Worm (Caenorhabditis elegans) whole organism, L4 larva: ENCODE results near the gene R07A4.3.
A peak's percentile ranks its signal among the peaks of the same experiment; 100 is the strongest.

Experiments used
- F37D6.2 ChIP-seq: sonication (generic microtip); optimal IDR thresholded peaks from 2 replicates; lab custom pipeline; 2016; ENCODE audit warnings: mild to moderate bottlenecking, missing genetic modification characterization, missing compliant biosample characterization
- ZK546.5 ChIP-seq, 2 experiments: sonication (generic microtip); optimal IDR thresholded peaks; 2 replicates each; lab custom pipeline; 2017; ENCODE audit warnings: missing biosample characterization in 2 of 2, missing genetic modification characterization in 2 of 2
- aha-1 ChIP-seq: fragments of 150-350 bp; peaks from one replicate; lab custom pipeline; 2014; ENCODE audit warnings: missing biosample characterization, missing genetic modification characterization
- ama-1 ChIP-seq: fragments of 150-350 bp; optimal IDR thresholded peaks from 2 replicates; lab custom pipeline; 2014; ENCODE audit warnings: inconsistent platforms, mixed read lengths
- cey-2 ChIP-seq: sonication (generic microtip); optimal IDR thresholded peaks from 3 replicates; lab custom pipeline; 2017; ENCODE audit warnings: missing genetic modification characterization, mild to moderate bottlenecking, missing compliant biosample characterization, antibody characterized with exemption, borderline replicate concordance; ENCODE audit not compliant: insufficient read depth
- daf-12 ChIP-seq: fragments of 150-350 bp; optimal IDR thresholded peaks from 2 replicates; lab custom pipeline; 2014; ENCODE audit warnings: missing biosample characterization, missing genetic modification reagents, missing genetic modification characterization
- daf-16 ChIP-seq, 3 experiments: sonication (generic microtip); optimal IDR thresholded peaks; 2 replicates each; lab custom pipeline; 2016 to 2017; ENCODE audit warnings: missing genetic modification characterization in 3 of 3, missing genetic modification reagents in 3 of 3, mild to moderate bottlenecking in 2 of 3, missing compliant biosample characterization in 2 of 3, missing biosample characterization in 1 of 3, moderate library complexity in 1 of 3
- dmd-6 ChIP-seq: fragments of 200-800 bp; sonication (Bioruptor generic); IDR thresholded peaks from 2 replicates; pipeline ENCODE4 v1.3.6; 2022; ENCODE audit warnings: missing genetic modification reagents, missing genetic modification characterization, missing compliant biosample characterization
- dve-1 ChIP-seq: sonication (generic microtip); optimal IDR thresholded peaks from 2 replicates; lab custom pipeline; 2017; ENCODE audit warnings: antibody characterized with exemption, mild to moderate bottlenecking, missing genetic modification characterization, missing compliant biosample characterization; ENCODE audit not compliant: insufficient read depth
- egl-43 ChIP-seq: fragments of 200-800 bp; sonication (Bioruptor generic); IDR thresholded peaks from 2 replicates; pipeline ENCODE4 v1.3.6; 2022; ENCODE audit warnings: missing genetic modification reagents, missing genetic modification characterization, missing compliant biosample characterization
- fkh-10 ChIP-seq: fragments of 150-350 bp; optimal IDR thresholded peaks from 2 replicates; lab custom pipeline; 2014; ENCODE audit warnings: missing biosample characterization, missing genetic modification reagents, missing genetic modification characterization
- hlh-11 ChIP-seq: fragments of 200-800 bp; sonication (Bioruptor generic); optimal IDR thresholded peaks from 2 replicates; lab custom pipeline; 2018; ENCODE audit warnings: mild to moderate bottlenecking, missing genetic modification characterization, missing compliant biosample characterization
- hlh-30 ChIP-seq: sonication (generic microtip); optimal IDR thresholded peaks from 2 replicates; lab custom pipeline; 2017; ENCODE audit warnings: antibody characterized with exemption, mild to moderate bottlenecking, missing genetic modification characterization, missing compliant biosample characterization; ENCODE audit not compliant: insufficient read depth
- jun-1 ChIP-seq: fragments of 150-350 bp; optimal IDR thresholded peaks from 2 replicates; lab custom pipeline; 2014; ENCODE audit warnings: missing biosample characterization, missing genetic modification reagents, missing genetic modification characterization
- lim-7 ChIP-seq: fragments of 200-800 bp; sonication (Bioruptor generic); IDR thresholded peaks from 2 replicates; pipeline ENCODE4 v1.3.6; 2022; ENCODE audit warnings: missing genetic modification characterization, missing compliant biosample characterization
- lin-13 ChIP-seq: fragments of 150-350 bp; optimal IDR thresholded peaks from 2 replicates; lab custom pipeline; 2014; ENCODE audit warnings: missing biosample characterization, missing genetic modification reagents, missing genetic modification characterization
- lin-15B ChIP-seq: fragments of 150-350 bp; sonication (generic microtip); optimal IDR thresholded peaks from 3 replicates; lab custom pipeline; 2014; ENCODE audit warnings: missing biosample characterization, missing genetic modification characterization
- lin-39 ChIP-seq: fragments of 150-350 bp; optimal IDR thresholded peaks from 2 replicates; lab custom pipeline; 2014; ENCODE audit warnings: missing biosample characterization, missing genetic modification reagents, missing genetic modification characterization
- lir-3 ChIP-seq: sonication (generic microtip); optimal IDR thresholded peaks from 2 replicates; lab custom pipeline; 2016; ENCODE audit warnings: mild to moderate bottlenecking, missing genetic modification characterization, missing compliant biosample characterization
- lsy-2 ChIP-seq, 2 experiments: fragments of 150-350 bp in 1 of 2; sonication (generic microtip) in 1 of 2; optimal IDR thresholded peaks; 2 replicates each; lab custom pipeline; 2014 to 2017; ENCODE audit warnings: missing biosample characterization in 2 of 2, missing genetic modification characterization in 2 of 2
- mdl-1 ChIP-seq, 2 experiments: fragments of 150-350 bp in 1 of 2; sonication (generic microtip) in 1 of 2; optimal IDR thresholded peaks; 2 replicates each; lab custom pipeline; 2014 to 2017; ENCODE audit warnings: missing biosample characterization in 2 of 2, missing genetic modification characterization in 2 of 2
- mep-1 ChIP-seq: fragments of 150-350 bp; sonication (generic microtip); optimal IDR thresholded peaks from 3 replicates; lab custom pipeline; 2014; ENCODE audit warnings: missing biosample characterization, missing genetic modification characterization
- mxl-2 ChIP-seq: fragments of 200-800 bp; sonication (Bioruptor generic); conservative IDR thresholded peaks from 2 replicates; pipeline ENCODE4 v1.3.6; 2022; ENCODE audit warnings: missing genetic modification reagents, missing genetic modification characterization, missing compliant biosample characterization
- nhr-11 ChIP-seq: fragments of 150-350 bp; optimal IDR thresholded peaks from 2 replicates; lab custom pipeline; 2014; ENCODE audit warnings: missing biosample characterization, missing genetic modification characterization
- nhr-111 ChIP-seq: fragments of 200-800 bp; sonication (Bioruptor generic); optimal IDR thresholded peaks from 2 replicates; lab custom pipeline; 2018; ENCODE audit warnings: mild to moderate bottlenecking, missing genetic modification characterization, missing compliant biosample characterization
- nhr-28 ChIP-seq: fragments of 150-350 bp; optimal IDR thresholded peaks from 2 replicates; lab custom pipeline; 2014; ENCODE audit warnings: missing biosample characterization, missing genetic modification characterization
- nhr-6 ChIP-seq: fragments of 150-350 bp; optimal IDR thresholded peaks from 2 replicates; lab custom pipeline; 2014; ENCODE audit warnings: missing biosample characterization, missing genetic modification characterization
- nhr-76 ChIP-seq: fragments of 150-350 bp; optimal IDR thresholded peaks from 2 replicates; lab custom pipeline; 2014; ENCODE audit warnings: missing biosample characterization, missing genetic modification characterization
- nhr-77 ChIP-seq: fragments of 150-350 bp; optimal IDR thresholded peaks from 2 replicates; lab custom pipeline; 2014; ENCODE audit warnings: missing biosample characterization, missing genetic modification characterization
- php-3 ChIP-seq: fragments of 200-800 bp; sonication (Bioruptor generic); IDR thresholded peaks from 2 replicates; pipeline ENCODE4 v1.3.6; 2022; ENCODE audit warnings: missing genetic modification reagents, missing genetic modification characterization, missing compliant biosample characterization
- set-16 ChIP-seq: fragments of 200-800 bp; sonication (Bioruptor generic); IDR thresholded peaks from 2 replicates; pipeline ENCODE4 v1.3.6; 2022; ENCODE audit warnings: missing genetic modification reagents, missing genetic modification characterization, missing compliant biosample characterization
- skn-1 ChIP-seq: fragments of 150-350 bp; optimal IDR thresholded peaks from 2 replicates; lab custom pipeline; 2014; ENCODE audit warnings: missing biosample characterization, missing genetic modification characterization
- tag-97 ChIP-seq: fragments of 200-800 bp; sonication (Bioruptor generic); IDR thresholded peaks from 2 replicates; pipeline ENCODE4 v1.3.6; 2022; ENCODE audit warnings: missing genetic modification characterization, missing compliant biosample characterization
- tra-1 ChIP-seq: fragments of 200-800 bp; sonication (Bioruptor generic); IDR thresholded peaks from 2 replicates; pipeline ENCODE4 v1.3.6; 2022; ENCODE audit warnings: missing genetic modification reagents, missing genetic modification characterization, missing compliant biosample characterization
- unc-62 ChIP-seq, 3 experiments: fragments of 150-350 bp in 1 of 3; sonication (generic microtip); optimal IDR thresholded peaks in 2 of 3; peaks in 1 of 3; 1 replicate in 1 of 3; 2 replicates in 2 of 3; lab custom pipeline; 2014 to 2017; ENCODE audit warnings: missing biosample characterization in 3 of 3, missing genetic modification characterization in 3 of 3, missing genetic modification reagents in 3 of 3, missing genotype in 1 of 3
- zfp-2 ChIP-seq: sonication (generic microtip); optimal IDR thresholded peaks from 2 replicates; lab custom pipeline; 2016; ENCODE audit warnings: mild to moderate bottlenecking, missing genetic modification characterization, missing compliant biosample characterization

The R07A4.3 gene

ce11 chrX:10772165-10772584 lies 18.7 kb downstream of the R07A4.3 start (continued):
- no peak for TF ChIP-seq daf-12 (tag; lab: Kevin White, UChicago)
- peak in 1 of 2 experiments; percentile 69 for TF ChIP-seq mdl-1 (tag; optimal IDR thresholded peaks at IDR 0.05; lab: Kevin White, UChicago)
- TF ChIP-seq lir-3 (tag; lab: Kevin White, UChicago), result no peak
- TF ChIP-seq nhr-6 (tag; lab: Kevin White, UChicago), result peak; percentile 55
- no peak for TF ChIP-seq lin-15B (tag; lab: Kevin White, UChicago)
- TF ChIP-seq zfp-2 (tag; lab: Kevin White, UChicago), result no peak
- TF ChIP-seq nhr-111 (GFP tag; lab: Kevin White, UChicago), result no peak
- TF ChIP-seq lim-7, result no peak

ce11 chrX:10772763-10773162 lies 19.3 kb downstream of the R07A4.3 start:
- peak in 1 of 2 experiments; percentile 46 for TF ChIP-seq lsy-2 (tag; optimal IDR thresholded peaks at IDR 0.05; lab: Kevin White, UChicago)
- TF ChIP-seq ama-1 (lab: Kevin White, UChicago), result no peak
- no peak for TF ChIP-seq daf-16 (GFP tag; optimal IDR thresholded peaks at IDR 0.05; lab: Kevin White, UChicago)
- peak; percentile 15 for TF ChIP-seq daf-16 (tag; optimal IDR thresholded peaks at IDR 0.05; lab: Kevin White, UChicago)
- peak; percentile 73 for TF ChIP-seq dmd-6
- TF ChIP-seq lir-3 (tag; lab: Kevin White, UChicago), result no peak
- peak; percentile 80 for TF ChIP-seq dve-1
- TF ChIP-seq php-3 (GFP tag; lab: Robert Waterston, UW), result peak; percentile 70; the same call in 1 of the 2 replicates
- peak; percentile 70; the same call in 1 of the 2 replicates for TF ChIP-seq mxl-2 (GFP tag; lab: Robert Waterston, UW)
- peak; percentile 51 for TF ChIP-seq mep-1 (tag; lab: Kevin White, UChicago)
- TF ChIP-seq nhr-77 (tag; lab: Kevin White, UChicago), result peak; percentile 10
- peak; percentile 48 for TF ChIP-seq nhr-28 (tag; lab: Kevin White, UChicago)
- TF ChIP-seq hlh-11 (tag; lab: Kevin White, UChicago), result peak; percentile 50
- TF ChIP-seq hlh-30, result peak; percentile 92
- peak in 1 of 2 experiments; percentile 44 for TF ChIP-seq mdl-1 (tag; optimal IDR thresholded peaks at IDR 0.05; lab: Kevin White, UChicago)
- TF ChIP-seq tra-1 (GFP tag; lab: Robert Waterston, UW), result 0 out of 2 replicates have a peak, but pooled peaks have one; percentile 47
- no peak for TF ChIP-seq skn-1
- no peak for TF ChIP-seq aha-1 (tag; lab: Kevin White, UChicago)

- TF ChIP-seq cey-2 (tag; lab: Kevin White, UChicago) (no peak), nhr-76 (tag; lab: Kevin White, UChicago) (no peak), jun-1 (tag; lab: Kevin White, UChicago) (no peak), ZK546.5 (tag; optimal IDR thresholded peaks at IDR 0.05; lab: Kevin White, UChicago) (no peak), unc-62 (GFP tag; optimal IDR thresholded peaks at IDR 0.05 in 1 of 2; lab: Kevin White, UChicago) (peak in 1 of 2 experiments; percentile 26), unc-62 (tag; optimal IDR thresholded peaks at IDR 0.05; lab: Kevin White, UChicago) (no peak), lin-39 (tag; lab: Kevin White, UChicago) (no peak), set-16 (peak; percentile 53; the same call in 1 of the 2 replicates), tra-1 (GFP tag; lab: Robert Waterston, UW) (no peak), F37D6.2 (tag; lab: Kevin White, UChicago) (no peak), lsy-2 (tag; optimal IDR thresholded peaks at IDR 0.05; lab: Kevin White, UChicago) (no peak), aha-1 (tag; lab: Kevin White, UChicago) (peak; percentile 17), fkh-10 (GFP tag; lab: Kevin White, UChicago) (no peak), lir-3 (tag; lab: Kevin White, UChicago) (no peak), mdl-1 (tag; optimal IDR thresholded peaks at IDR 0.05; lab: Kevin White, UChicago) (no peak), egl-43 (GFP tag; lab: Robert Waterston, UW) (0 out of 2 replicates have a peak, but pooled peaks have one; percentile 50), lin-13 (GFP tag; lab: Kevin White, UChicago) (no peak), mep-1 (tag; lab: Kevin White, UChicago) (no peak), nhr-11 (tag; lab: Kevin White, UChicago) (no peak), hlh-30 (no peak), mxl-2 (GFP tag; lab: Robert Waterston, UW) (no peak), tag-97 (0 out of 2 replicates have a peak, but pooled peaks have one; percentile 17)
- TF ChIP-seq, all 104 proteins: peak for 5
Measured at ce11 chrX:10774865-10775264, 21.4 kb downstream of the R07A4.3 start.
